Worm (Caenorhabditis elegans): ENCODE results near the gene sre-41.

sre-41 gene

ce11 chrII:12438441-12438840 is 50.4 kb downstream of the sre-41 start, which contains the start of gene Y57A10C.9:
Gene Y57A10C.9 (minus strand): TSS chrII:12438541.
- TF ChIP-seq tlp-1 (tag; optimal IDR thresholded peaks at IDR 0.05) (no peak), nhr-71 (tag; optimal IDR thresholded peaks at IDR 0.05) (peak; percentile 1)

Measured in whole organism, L1 larva.